Fruit fly (Drosophila melanogaster) whole organism, embryonic: ENCODE results near the gene CG9452.

Experiments
- Abd-B ChIP-seq: fragments of 200-800 bp; sonication (Bioruptor generic); optimal IDR thresholded peaks from 2 replicates; lab custom pipeline; 2018; ENCODE audit warnings: missing biosample characterization, mild to moderate bottlenecking, missing genetic modification characterization, moderate library complexity
- Atf3 ChIP-seq: fragments of 200-800 bp; sonication (Bioruptor generic); optimal IDR thresholded peaks from 3 replicates; lab custom pipeline; 2016; ENCODE audit warnings: missing biosample characterization, missing genetic modification characterization
- C15 ChIP-seq: fragments of 200-800 bp; sonication (Bioruptor generic); IDR thresholded peaks from 3 replicates; pipeline ENCODE4 v1.3.6; 2022; ENCODE audit warnings: missing biosample characterization, missing genetic modification characterization
- CG10147 ChIP-seq: fragments of 200-800 bp; sonication (Bioruptor generic); optimal IDR thresholded peaks from 2 replicates; lab custom pipeline; 2019; ENCODE audit warnings: missing biosample characterization, mild to moderate bottlenecking, missing genetic modification characterization, moderate library complexity
- CG11456 ChIP-seq: fragments of 200-800 bp; sonication (Bioruptor generic); IDR thresholded peaks from 3 replicates; pipeline ENCODE4 v1.3.6; 2022; ENCODE audit warnings: missing biosample characterization, missing genetic modification characterization
- CG12236 ChIP-seq: fragments of 200-800 bp; sonication (Bioruptor generic); optimal IDR thresholded peaks from 2 replicates; lab custom pipeline; 2016; ENCODE audit warnings: missing biosample characterization, missing genetic modification characterization
- CG13624 ChIP-seq: fragments of 200-800 bp; sonication (Bioruptor generic); optimal IDR thresholded peaks from 2 replicates; lab custom pipeline; 2016; ENCODE audit warnings: missing biosample characterization, missing genetic modification characterization
- CG14441 ChIP-seq: fragments of 200-800 bp; sonication (Bioruptor generic); IDR thresholded peaks from 2 replicates; pipeline ENCODE4 v1.3.6; 2022; ENCODE audit warnings: missing biosample characterization, missing genetic modification characterization
- CG14860 ChIP-seq: fragments of 200-800 bp; sonication (Bioruptor generic); IDR thresholded peaks from 3 replicates; pipeline ENCODE4 v1.3.6; 2022; ENCODE audit warnings: missing biosample characterization, missing genetic modification characterization; ENCODE audit not compliant: partially characterized antibody
- CG1602 ChIP-seq: fragments of 200-800 bp; sonication (Bioruptor generic); optimal IDR thresholded peaks from 3 replicates; lab custom pipeline; 2016; ENCODE audit warnings: missing biosample characterization, missing genetic modification characterization
- CG17361 ChIP-seq: fragments of 200-800 bp; sonication (Bioruptor generic); IDR thresholded peaks from 3 replicates; pipeline ENCODE4 v1.3.6; 2022; ENCODE audit warnings: missing biosample characterization, missing genetic modification characterization
- CG17612 ChIP-seq: fragments of 200-800 bp; sonication (Bioruptor generic); IDR thresholded peaks from 2 replicates; pipeline ENCODE4 v1.3.6; 2022; ENCODE audit warnings: missing biosample characterization, missing genetic modification characterization
- CG18764 ChIP-seq: fragments of 200-800 bp; sonication (Bioruptor generic); optimal IDR thresholded peaks from 3 replicates; lab custom pipeline; 2016; ENCODE audit warnings: missing biosample characterization, missing genetic modification characterization
- CG34376 ChIP-seq: fragments of 200-800 bp; sonication (Bioruptor generic); optimal IDR thresholded peaks from 2 replicates; lab custom pipeline; 2018; ENCODE audit warnings: missing biosample characterization, mild to moderate bottlenecking, missing genetic modification characterization
- CG4360 ChIP-seq: fragments of 200-800 bp; sonication (Bioruptor generic); IDR thresholded peaks from 2 replicates; pipeline ENCODE4 v1.3.6; 2022; ENCODE audit warnings: missing biosample characterization, missing genetic modification characterization
- CG6272 ChIP-seq: fragments of 200-800 bp; sonication (Bioruptor generic); IDR thresholded peaks from 2 replicates; pipeline ENCODE4 v1.3.6; 2022; ENCODE audit warnings: missing biosample characterization, missing genetic modification characterization
- CG6765 ChIP-seq: fragments of 200-800 bp; sonication (Bioruptor generic); optimal IDR thresholded peaks from 3 replicates; lab custom pipeline; 2017; ENCODE audit warnings: missing biosample characterization, mild to moderate bottlenecking, missing genetic modification characterization
- CG8765 ChIP-seq: fragments of 200-800 bp; sonication (Bioruptor generic); IDR thresholded peaks from 2 replicates; pipeline ENCODE4 v1.3.6; 2022; ENCODE audit warnings: missing biosample characterization, missing genetic modification characterization
- CG8924 ChIP-seq: fragments of 200-800 bp; optimal IDR thresholded peaks from 3 replicates; lab custom pipeline; 2019; ENCODE audit warnings: missing biosample characterization, mild to moderate bottlenecking, missing genetic modification characterization, moderate library complexity
- CG9932 ChIP-seq: fragments of 200-800 bp; sonication (Bioruptor generic); IDR thresholded peaks from 2 replicates; pipeline ENCODE4 v1.3.6; 2022; ENCODE audit warnings: missing biosample characterization, missing genetic modification characterization
- Dbx ChIP-seq: fragments of 200-800 bp; sonication (Bioruptor generic); IDR thresholded peaks from 3 replicates; pipeline ENCODE4 v1.3.6; 2022; ENCODE audit warnings: missing biosample characterization, missing genetic modification characterization
- H2.0 ChIP-seq: fragments of 200-800 bp; sonication (Bioruptor generic); IDR thresholded peaks from 2 replicates; pipeline ENCODE4 v1.3.6; 2022; ENCODE audit warnings: missing biosample characterization, missing genetic modification characterization
- HLH54F ChIP-seq: fragments of 200-800 bp; sonication (Bioruptor generic); optimal IDR thresholded peaks from 3 replicates; lab custom pipeline; 2016; ENCODE audit warnings: missing biosample characterization, missing genetic modification characterization
- Hsf ChIP-seq: fragments of 200-800 bp; sonication (Bioruptor generic); optimal IDR thresholded peaks from 3 replicates; lab custom pipeline; 2016; ENCODE audit warnings: missing biosample characterization, missing genetic modification characterization
- Jarid2 ChIP-seq: fragments of 200-800 bp; sonication (Bioruptor generic); optimal IDR thresholded peaks from 3 replicates; lab custom pipeline; 2017; ENCODE audit warnings: mild to moderate bottlenecking, missing biosample characterization, missing genetic modification reagents, missing genetic modification characterization
- Optix ChIP-seq: fragments of 200-800 bp; sonication (Bioruptor generic); IDR thresholded peaks from 3 replicates; pipeline ENCODE4 v1.3.6; 2022; ENCODE audit warnings: missing biosample characterization, missing genetic modification characterization
- Poxn ChIP-seq: fragments of 200-800 bp; sonication (Bioruptor generic); IDR thresholded peaks from 2 replicates; pipeline ENCODE4 v1.3.6; 2022; ENCODE audit warnings: missing biosample characterization, missing genetic modification characterization
- Rfx ChIP-seq: fragments of 200-800 bp; sonication (Bioruptor generic); IDR thresholded peaks from 2 replicates; pipeline ENCODE4 v1.3.6; 2022; ENCODE audit warnings: missing biosample characterization, missing genetic modification characterization
- Scr ChIP-seq: fragments of 200-800 bp; sonication (Bioruptor generic); IDR thresholded peaks from 2 replicates; pipeline ENCODE4 v1.3.6; 2022; ENCODE audit warnings: missing biosample characterization, missing genetic modification characterization; ENCODE audit not compliant: partially characterized antibody
- Xrp1 ChIP-seq: fragments of 200-800 bp; sonication (Bioruptor generic); IDR thresholded peaks from 2 replicates; pipeline ENCODE4 v1.3.6; 2022; ENCODE audit warnings: missing biosample characterization, missing genetic modification characterization
- YL-1 ChIP-seq: fragments of 200-800 bp; sonication (Bioruptor generic); optimal IDR thresholded peaks from 3 replicates; lab custom pipeline; 2017; ENCODE audit warnings: missing biosample characterization, mild to moderate bottlenecking, missing genetic modification characterization
- ac ChIP-seq: fragments of 200-800 bp; sonication (Bioruptor generic); optimal IDR thresholded peaks from 3 replicates; lab custom pipeline; 2017; ENCODE audit warnings: missing biosample characterization, mild to moderate bottlenecking, missing genetic modification characterization
- aop ChIP-seq: fragments of 200-800 bp; sonication (Bioruptor generic); IDR thresholded peaks from 2 replicates; pipeline ENCODE4 v1.3.6; 2022; ENCODE audit warnings: missing biosample characterization, missing genetic modification characterization
- br ChIP-seq: fragments of >200 bp; optimal IDR thresholded peaks from 2 replicates; lab custom pipeline; 2017
- cg ChIP-seq: fragments of 200-800 bp; sonication (Bioruptor generic); optimal IDR thresholded peaks from 3 replicates; lab custom pipeline; 2019; ENCODE audit warnings: missing biosample characterization, mild to moderate bottlenecking, missing genetic modification characterization, moderate library complexity
- da ChIP-seq: fragments of 200-800 bp; sonication (Bioruptor generic); optimal IDR thresholded peaks from 2 replicates; lab custom pipeline; 2016; ENCODE audit warnings: missing biosample characterization, missing genetic modification characterization
- ems ChIP-seq: fragments of 200-800 bp; sonication (Bioruptor generic); optimal IDR thresholded peaks from 3 replicates; lab custom pipeline; 2016; ENCODE audit warnings: missing biosample characterization, missing genetic modification characterization
- en ChIP-seq: fragments of 200-800 bp; sonication (Bioruptor generic); optimal IDR thresholded peaks from 2 replicates; lab custom pipeline; 2016; ENCODE audit warnings: missing biosample characterization, missing genetic modification characterization
- gt ChIP-seq: fragments of 200-800 bp; sonication (Bioruptor generic); IDR thresholded peaks from 2 replicates; pipeline ENCODE4 v1.3.6; 2022; ENCODE audit warnings: missing biosample characterization, missing genetic modification characterization
- her ChIP-seq: fragments of 200-800 bp; sonication (Bioruptor generic); optimal IDR thresholded peaks from 2 replicates; lab custom pipeline; 2016; ENCODE audit warnings: missing biosample characterization, missing genetic modification characterization
- inv ChIP-seq: fragments of 200-800 bp; sonication (Bioruptor generic); IDR thresholded peaks from 2 replicates; pipeline ENCODE4 v1.3.6; 2022; ENCODE audit warnings: missing biosample characterization, missing genetic modification characterization; ENCODE audit not compliant: partially characterized antibody
- maf-S ChIP-seq: fragments of 200-800 bp; sonication (Bioruptor generic); optimal IDR thresholded peaks from 2 replicates; lab custom pipeline; 2016; ENCODE audit warnings: missing biosample characterization, missing genetic modification characterization
- onecut ChIP-seq: fragments of 200-800 bp; sonication (Bioruptor generic); IDR thresholded peaks from 2 replicates; pipeline ENCODE4 v1.3.6; 2022; ENCODE audit warnings: missing biosample characterization, missing genetic modification characterization
- org-1 ChIP-seq: fragments of 200-800 bp; sonication (Bioruptor generic); optimal IDR thresholded peaks from 2 replicates; lab custom pipeline; 2017; ENCODE audit warnings: missing biosample characterization, missing genetic modification characterization
- row ChIP-seq: fragments of 200-800 bp; sonication (Bioruptor generic); IDR thresholded peaks from 3 replicates; pipeline ENCODE4 v1.3.6; 2022; ENCODE audit warnings: missing biosample characterization, missing genetic modification characterization
- seq ChIP-seq: fragments of 200-800 bp; sonication (Bioruptor generic); IDR thresholded peaks from 2 replicates; pipeline ENCODE4 v1.3.6; 2022; ENCODE audit warnings: missing biosample characterization, missing genetic modification characterization
- slou ChIP-seq: fragments of 200-800 bp; sonication (Bioruptor generic); optimal IDR thresholded peaks from 3 replicates; lab custom pipeline; 2016; ENCODE audit warnings: missing biosample characterization, missing genetic modification characterization
- so ChIP-seq: fragments of 200-800 bp; sonication (Bioruptor generic); IDR thresholded peaks from 3 replicates; pipeline ENCODE4 v1.3.6; 2022; ENCODE audit warnings: missing biosample characterization, missing genetic modification characterization
- tap ChIP-seq: fragments of 200-800 bp; optimal IDR thresholded peaks from 3 replicates; lab custom pipeline; 2019; ENCODE audit warnings: missing biosample characterization, mild to moderate bottlenecking, missing genetic modification characterization, moderate library complexity
- tin ChIP-seq: fragments of 200-800 bp; sonication (Bioruptor generic); optimal IDR thresholded peaks from 3 replicates; lab custom pipeline; 2016; ENCODE audit warnings: missing biosample characterization, missing genetic modification characterization
- vfl ChIP-seq: fragments of 200-800 bp; sonication (Bioruptor generic); optimal IDR thresholded peaks from 2 replicates; lab custom pipeline; 2016; ENCODE audit warnings: missing biosample characterization, missing genetic modification characterization
- vvl ChIP-seq: fragments of 200-800 bp; sonication (Bioruptor generic); IDR thresholded peaks from 2 replicates; pipeline ENCODE4 v1.3.6; 2022; ENCODE audit warnings: missing biosample characterization, missing genetic modification characterization

CG9452 gene

dm6 chr3L:19552136-19552773 is 48.6 kb upstream of the CG9452 start, which contains the start of the genes Ltn1 and CG9300 (continued):
- TF ChIP-seq CG9932 (GFP tag; lab: Robert Waterston, UW) (0 out of 2 replicates have a peak, but pooled peaks have one; percentile 34), Dbx (GFP tag; lab: Robert Waterston, UW) (peak; percentile 38; the same call in 1 of the 3 replicates), aop (GFP tag; lab: Robert Waterston, UW) (no peak), HLH54F (GFP tag; lab: Kevin White, UChicago) (peak; percentile 26), her (peak; percentile 28), CG14441 (GFP tag; lab: Robert Waterston, UW) (no peak), so (0 out of 3 replicates have a peak, but pooled peaks have one; percentile 44), CG17361 (GFP tag; lab: Robert Waterston, UW) (no peak), da (GFP tag; lab: Kevin White, UChicago) (peak; percentile 22), slou (GFP tag; lab: Kevin White, UChicago) (no peak), vvl (no peak), CG11456 (GFP tag; lab: Robert Waterston, UW) (no peak), CG1602 (GFP tag; lab: Kevin White, UChicago) (no peak), CG17612 (GFP tag; lab: Robert Waterston, UW) (no peak), tin (no peak), CG14860 (GFP tag; lab: Robert Waterston, UW) (no peak), org-1 (GFP tag; lab: Kevin White, UChicago) (no peak), Poxn (no peak), gt (no peak), Optix (no peak; the same call in 2 of the 3 replicates), CG34376 (GFP tag; lab: Kevin White, UChicago) (peak; percentile 52), row (GFP tag; lab: Robert Waterston, UW) (no peak), br (lab: Kevin White, UChicago) (no peak), en (GFP tag; lab: Kevin White, UChicago) (no peak), Jarid2 (GFP tag; lab: Kevin White, UChicago) (peak; percentile 49), Atf3 (no peak), YL-1 (peak; percentile 99), CG18764 (GFP tag; lab: Kevin White, UChicago) (no peak), CG13624 (GFP tag; lab: Kevin White, UChicago) (peak; percentile 77), C15 (no peak), Scr (GFP tag; lab: Robert Waterston, UW) (peak; percentile 56), ems (GFP tag; lab: Kevin White, UChicago) (no peak), vfl (GFP tag; lab: Kevin White, UChicago) (peak; percentile 0), Hsf (GFP tag; lab: Kevin White, UChicago) (peak; percentile 17), CG6765 (GFP tag; lab: Kevin White, UChicago) (no peak), maf-S (GFP tag; lab: Kevin White, UChicago) (no peak), tap (tag; lab: Kevin White, UChicago) (no peak), Rfx (GFP tag; lab: Robert Waterston, UW) (peak; percentile 58), Xrp1 (GFP tag; lab: Robert Waterston, UW) (peak; percentile 44), ac (GFP tag; lab: Kevin White, UChicago) (no peak), CG8765 (GFP tag; lab: Robert Waterston, UW) (no peak), CG4360 (GFP tag; lab: Robert Waterston, UW) (no peak), CG10147 (GFP tag; lab: Kevin White, UChicago) (no peak), Abd-B (no peak), CG8924 (no peak), H2.0 (GFP tag; lab: Robert Waterston, UW) (no peak), inv (peak; percentile 41; the same call in 1 of the 2 replicates), cg (no peak), CG6272 (GFP tag; lab: Robert Waterston, UW) (no peak), onecut (no peak), CG12236 (GFP tag; lab: Kevin White, UChicago) (peak; percentile 11), seq (GFP tag; lab: Robert Waterston, UW) (no peak; the same call in 1 of the 2 replicates)
